Worm (Caenorhabditis elegans) whole organism, early embryonic: ENCODE data around the gene unk-1.

Experiments used
- B0310.2 ChIP-seq: sonication (generic microtip); optimal IDR thresholded peaks from 2 replicates; lab custom pipeline; 2016; ENCODE audit warnings: mild to moderate bottlenecking, missing genetic modification characterization, missing compliant biosample characterization
- F13C5.2 ChIP-seq: sonication (generic microtip); optimal IDR thresholded peaks from 2 replicates; lab custom pipeline; 2017; ENCODE audit warnings: mild to moderate bottlenecking, missing genetic modification characterization, inconsistent platforms, missing compliant biosample characterization
- aly-1 ChIP-seq: sonication (generic microtip); optimal IDR thresholded peaks from 2 replicates; lab custom pipeline; 2016; ENCODE audit warnings: missing genetic modification characterization, missing compliant biosample characterization
- ama-1 ChIP-seq: fragments of 150-350 bp; optimal IDR thresholded peaks from 2 replicates; lab custom pipeline; 2014
- ceh-13 ChIP-seq: fragments of 200-800 bp; sonication (Bioruptor generic); optimal IDR thresholded peaks from 2 replicates; lab custom pipeline; 2018; ENCODE audit warnings: mild to moderate bottlenecking, missing genetic modification characterization, missing compliant biosample characterization
- ceh-36 ChIP-seq: sonication (generic microtip); optimal IDR thresholded peaks from 2 replicates; lab custom pipeline; 2016; ENCODE audit warnings: missing genetic modification characterization, inconsistent platforms, missing compliant biosample characterization
- ets-7 ChIP-seq: sonication (generic microtip); optimal IDR thresholded peaks from 2 replicates; lab custom pipeline; 2016; ENCODE audit warnings: missing genotype, missing genetic modification characterization, missing compliant biosample characterization
- flt-1 ChIP-seq: fragments of 200-800 bp; sonication (Bioruptor generic); IDR thresholded peaks from 2 replicates; pipeline ENCODE4 v1.3.6; 2022; ENCODE audit warnings: missing genetic modification characterization, missing compliant biosample characterization
- hmbx-1 ChIP-seq: sonication (generic microtip); optimal IDR thresholded peaks from 2 replicates; lab custom pipeline; 2016; ENCODE audit warnings: mild to moderate bottlenecking, missing genetic modification characterization, missing compliant biosample characterization
- hmg-4 ChIP-seq: fragments of 200-800 bp; sonication (Bioruptor generic); optimal IDR thresholded peaks from 2 replicates; lab custom pipeline; 2018; ENCODE audit warnings: mild to moderate bottlenecking, missing genetic modification characterization, missing compliant biosample characterization
- hnd-1 ChIP-seq: sonication (generic microtip); optimal IDR thresholded peaks from 2 replicates; lab custom pipeline; 2016; ENCODE audit warnings: missing genetic modification characterization, missing compliant biosample characterization
- pes-1 ChIP-seq: fragments of 200-800 bp; sonication (Bioruptor generic); IDR thresholded peaks from 2 replicates; pipeline ENCODE4 v1.3.6; 2022; ENCODE audit warnings: missing genetic modification reagents, missing genetic modification characterization, missing compliant biosample characterization
- scrt-1 ChIP-seq: fragments of 200-800 bp; sonication (Bioruptor generic); IDR thresholded peaks from 2 replicates; pipeline ENCODE4 v1.3.6; 2022; ENCODE audit warnings: missing genetic modification characterization, missing compliant biosample characterization
- sea-1 ChIP-seq: fragments of 200-800 bp; sonication (Bioruptor generic); conservative IDR thresholded peaks from 2 replicates; pipeline ENCODE4 v1.3.6; 2022; ENCODE audit warnings: missing genetic modification characterization, missing compliant biosample characterization
- tbx-11 ChIP-seq: fragments of 200-800 bp; sonication (Bioruptor generic); IDR thresholded peaks from 2 replicates; pipeline ENCODE4 v1.3.6; 2022; ENCODE audit warnings: missing genetic modification characterization, missing compliant biosample characterization
- tbx-37 ChIP-seq: fragments of 200-800 bp; sonication (Bioruptor generic); conservative IDR thresholded peaks from 2 replicates; pipeline ENCODE4 v1.3.6; 2022; ENCODE audit warnings: missing genetic modification reagents, missing genetic modification characterization, missing compliant biosample characterization
- tra-4 ChIP-seq: sonication (generic microtip); optimal IDR thresholded peaks from 2 replicates; lab custom pipeline; 2017; ENCODE audit warnings: missing genetic modification characterization, missing compliant biosample characterization

The unk-1 gene

ce11 chrX:7998942-7999341 lies 15.8 kb upstream of the unk-1 start:
- no peak for TF ChIP-seq flt-1
- TF ChIP-seq hmbx-1 (tag; lab: Kevin White, UChicago): no peak
- TF ChIP-seq ceh-36 (tag; lab: Kevin White, UChicago): no peak
- no peak for TF ChIP-seq hnd-1 (tag; lab: Kevin White, UChicago)
- TF ChIP-seq sea-1: no peak
- TF ChIP-seq ets-7 (tag; lab: Kevin White, UChicago): no peak
- TF ChIP-seq tbx-11 (GFP tag; lab: Robert Waterston, UW): no peak
- TF ChIP-seq B0310.2 (tag; lab: Kevin White, UChicago): no peak
- TF ChIP-seq aly-1 (tag; lab: Kevin White, UChicago): no peak
- no peak for TF ChIP-seq tra-4 (tag; lab: Kevin White, UChicago)
- TF ChIP-seq hmg-4 (GFP tag; lab: Kevin White, UChicago): no peak
- no peak for TF ChIP-seq pes-1 (GFP tag; lab: Robert Waterston, UW)
- TF ChIP-seq tbx-37 (GFP tag; lab: Robert Waterston, UW): no peak

- no peak for TF ChIP-seq tra-4 (tag; lab: Kevin White, UChicago)
- TF ChIP-seq ama-1 (lab: Kevin White, UChicago): no peak
Observed at ce11 chrX:8003663-8004062, 11.1 kb upstream of the unk-1 start, which contains the start of the genes F45E1.1 and F45E1.2. TSS of gene F45E1.1 (plus strand) at chrX:8003682. TSS of gene F45E1.2 (plus strand) at chrX:8003733.

- TF ChIP-seq scrt-1 (GFP tag; lab: Robert Waterston, UW): no peak
- TF ChIP-seq tbx-11 (GFP tag; lab: Robert Waterston, UW): no peak
Observed at ce11 chrX:8004845-8005244, 9.9 kb upstream of the unk-1 start.

ce11 chrX:8005967-8006366 lies 8.8 kb upstream of the unk-1 start:
- no peak for TF ChIP-seq scrt-1 (GFP tag; lab: Robert Waterston, UW)
- no peak for TF ChIP-seq F13C5.2 (tag; lab: Kevin White, UChicago)
- no peak for TF ChIP-seq flt-1
- no peak for TF ChIP-seq sea-1
- TF ChIP-seq ceh-36 (tag; lab: Kevin White, UChicago): no peak
- no peak for TF ChIP-seq B0310.2 (tag; lab: Kevin White, UChicago)
- no peak for TF ChIP-seq hmbx-1 (tag; lab: Kevin White, UChicago)
- no peak for TF ChIP-seq ets-7 (tag; lab: Kevin White, UChicago)
- no peak for TF ChIP-seq pes-1 (GFP tag; lab: Robert Waterston, UW)
- no peak for TF ChIP-seq tbx-37 (GFP tag; lab: Robert Waterston, UW)
- no peak for TF ChIP-seq ama-1 (lab: Kevin White, UChicago)

- TF ChIP-seq hmbx-1 (tag; lab: Kevin White, UChicago) (no peak), tbx-11 (GFP tag; lab: Robert Waterston, UW) (no peak), ets-7 (tag; lab: Kevin White, UChicago) (no peak), ama-1 (lab: Kevin White, UChicago) (no peak), B0310.2 (tag; lab: Kevin White, UChicago) (no peak), F13C5.2 (tag; lab: Kevin White, UChicago) (no peak), flt-1 (no peak), ceh-13 (GFP tag; lab: Kevin White, UChicago) (no peak), hmg-4 (GFP tag; lab: Kevin White, UChicago) (no peak), hnd-1 (tag; lab: Kevin White, UChicago) (no peak), aly-1 (tag; lab: Kevin White, UChicago) (no peak), scrt-1 (GFP tag; lab: Robert Waterston, UW) (no peak), tbx-37 (GFP tag; lab: Robert Waterston, UW) (no peak), sea-1 (no peak), tra-4 (tag; lab: Kevin White, UChicago) (no peak), pes-1 (GFP tag; lab: Robert Waterston, UW) (no peak), ceh-36 (tag; lab: Kevin White, UChicago) (no peak)
Observed at ce11 chrX:8010652-8011051, 4.1 kb upstream of the unk-1 start.

- TF ChIP-seq aly-1 (tag; lab: Kevin White, UChicago): no peak
- TF ChIP-seq tbx-37 (GFP tag; lab: Robert Waterston, UW): no peak
- no peak for TF ChIP-seq ama-1 (lab: Kevin White, UChicago)
- TF ChIP-seq flt-1: no peak
- TF ChIP-seq B0310.2 (tag; lab: Kevin White, UChicago): no peak
- TF ChIP-seq ets-7 (tag; lab: Kevin White, UChicago): no peak
- no peak for TF ChIP-seq ceh-36 (tag; lab: Kevin White, UChicago)
- no peak for TF ChIP-seq ceh-13 (GFP tag; lab: Kevin White, UChicago)
- no peak for TF ChIP-seq scrt-1 (GFP tag; lab: Robert Waterston, UW)
- TF ChIP-seq tra-4 (tag; lab: Kevin White, UChicago): no peak
- no peak for TF ChIP-seq sea-1
- TF ChIP-seq hnd-1 (tag; lab: Kevin White, UChicago): no peak
- no peak for TF ChIP-seq hmbx-1 (tag; lab: Kevin White, UChicago)
- TF ChIP-seq hmg-4 (GFP tag; lab: Kevin White, UChicago): no peak
- no peak for TF ChIP-seq tbx-11 (GFP tag; lab: Robert Waterston, UW)
- no peak for TF ChIP-seq F13C5.2 (tag; lab: Kevin White, UChicago)
- TF ChIP-seq pes-1 (GFP tag; lab: Robert Waterston, UW): no peak
Observed at ce11 chrX:8015889-8016288, 1.1 kb downstream of the unk-1 start.

ce11 chrX:8017305-8017704 lies 2.5 kb downstream of the unk-1 start:
- TF ChIP-seq ets-7 (tag; lab: Kevin White, UChicago) (no peak), tbx-37 (GFP tag; lab: Robert Waterston, UW) (no peak), ceh-36 (tag; lab: Kevin White, UChicago) (no peak), flt-1 (no peak), hnd-1 (tag; lab: Kevin White, UChicago) (no peak), aly-1 (tag; lab: Kevin White, UChicago) (no peak), F13C5.2 (tag; lab: Kevin White, UChicago) (no peak), tbx-11 (GFP tag; lab: Robert Waterston, UW) (no peak), sea-1 (no peak), hmg-4 (GFP tag; lab: Kevin White, UChicago) (no peak), ceh-13 (GFP tag; lab: Kevin White, UChicago) (no peak), B0310.2 (tag; lab: Kevin White, UChicago) (no peak), ama-1 (lab: Kevin White, UChicago) (no peak)
